Worm (Caenorhabditis elegans) whole organism, young adult: ENCODE data around the gene C33D3.5.

Experiments used
- ama-1 ChIP-seq, 3 experiments: fragments of 150-350 bp in 1 of 3; sonication (generic microtip) in 2 of 3; optimal IDR thresholded peaks; 2 replicates each; lab custom pipeline; 2014 to 2018; ENCODE audit warnings: missing biosample characterization in 2 of 3, missing genetic modification characterization in 2 of 3, missing genetic modification reagents in 2 of 3
- aptf-2 ChIP-seq: fragments of 200-800 bp; sonication (Bioruptor generic); conservative IDR thresholded peaks from 2 replicates; pipeline ENCODE4 v1.3.6; 2022; ENCODE audit warnings: missing genetic modification reagents, missing genetic modification characterization, missing compliant biosample characterization
- dpl-1 ChIP-seq: fragments of 150-350 bp; optimal IDR thresholded peaks from 2 replicates; lab custom pipeline; 2014; ENCODE audit warnings: missing biosample characterization, missing genetic modification reagents, missing genetic modification characterization
- snpc-1.1 ChIP-seq: sonication (generic microtip); optimal IDR thresholded peaks from 2 replicates; lab custom pipeline; 2017; ENCODE audit warnings: missing genetic modification characterization, mild to moderate bottlenecking, missing compliant biosample characterization, antibody characterized with exemption, moderate library complexity, missing genotype, missing genetic modification reagents; ENCODE audit not compliant: insufficient read depth

ce11 chrX:10488763-10489162, 2.4 kb upstream of the C33D3.5 start, which contains the start of gene C33D3.4:
- TF ChIP-seq snpc-1.1 (no peak), aptf-2 (GFP tag; lab: Robert Waterston, UW) (no peak), ama-1 (optimal IDR thresholded peaks at IDR 0.05; lab: Kevin White, UChicago) (no peak), ama-1 (GFP tag; optimal IDR thresholded peaks at IDR 0.05; lab: Kevin White, UChicago) (no peak), dpl-1 (no peak)
